Fruit fly (Drosophila melanogaster): ENCODE measurements around the gene CG1571.

DNA sequence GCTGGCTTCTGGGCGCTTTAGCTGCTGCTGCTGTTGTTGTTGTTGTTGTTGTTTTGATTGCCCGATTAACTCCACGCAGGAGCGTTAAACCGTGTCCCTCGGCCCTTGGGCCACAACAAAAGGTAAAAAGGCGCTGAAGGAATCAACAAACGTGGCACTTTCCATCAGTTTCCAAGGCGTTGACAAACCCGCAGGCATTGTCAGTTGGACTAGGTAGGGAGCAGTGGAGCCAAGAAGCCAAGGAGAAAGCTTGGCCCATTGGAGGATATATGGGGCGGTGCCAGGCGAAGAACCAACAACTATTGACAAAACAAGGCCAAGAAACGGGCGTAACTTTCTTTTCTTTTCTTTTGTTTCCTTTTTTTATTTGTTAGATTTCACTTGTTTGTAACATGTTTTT, 11.4 kb downstream of the CG1571 start, which contains the start of gene CG2256:
- TF ChIP-seq usp (GFP tag; optimal IDR thresholded peaks at IDR 0.05) (no peak), Abd-B (GFP tag; optimal IDR thresholded peaks at IDR 0.05) (no peak), pan (optimal IDR thresholded peaks at IDR 0.05) (no peak), Hnf4 (GFP tag; optimal IDR thresholded peaks at IDR 0.05) (no peak)

All from whole organism, wandering third instar larva.